Worm (Caenorhabditis elegans) whole organism, L2 larva: ENCODE measurements around the gene scl-9.

Experiments
- C34F6.9 ChIP-seq: fragments of 150-350 bp; optimal IDR thresholded peaks from 2 replicates; lab custom pipeline; 2014; ENCODE audit warnings: missing biosample characterization, missing genetic modification characterization
- F13H6.1 ChIP-seq: sonication (generic microtip); optimal IDR thresholded peaks from 2 replicates; lab custom pipeline; 2016; ENCODE audit warnings: missing genetic modification characterization, missing compliant biosample characterization
- R02D3.7 ChIP-seq: fragments of 150-350 bp; optimal IDR thresholded peaks from 2 replicates; lab custom pipeline; 2014; ENCODE audit warnings: missing biosample characterization, missing genetic modification characterization
- Y55F3AM.14 ChIP-seq: fragments of 200-800 bp; sonication (Bioruptor generic); optimal IDR thresholded peaks from 2 replicates; lab custom pipeline; 2018; ENCODE audit warnings: mild to moderate bottlenecking, missing genetic modification characterization, missing compliant biosample characterization
- alr-1 ChIP-seq: fragments of 150-350 bp; optimal IDR thresholded peaks from 2 replicates; lab custom pipeline; 2014; ENCODE audit warnings: missing biosample characterization, missing genetic modification characterization
- aly-2 ChIP-seq: fragments of 150-350 bp; optimal IDR thresholded peaks from 2 replicates; lab custom pipeline; 2014; ENCODE audit warnings: missing biosample characterization, missing genetic modification characterization
- ama-1 ChIP-seq: fragments of 150-350 bp; optimal IDR thresholded peaks from 2 replicates; lab custom pipeline; 2018; ENCODE audit warnings: inconsistent platforms
- blmp-1 ChIP-seq: sonication (generic microtip); optimal IDR thresholded peaks from 2 replicates; lab custom pipeline; 2017; ENCODE audit warnings: missing genetic modification characterization, mild to moderate bottlenecking, missing compliant biosample characterization, antibody characterized with exemption, moderate library complexity; ENCODE audit not compliant: insufficient read depth
- ceh-16 ChIP-seq: fragments of 150-350 bp; optimal IDR thresholded peaks from 2 replicates; lab custom pipeline; 2014; ENCODE audit warnings: missing biosample characterization, missing genetic modification characterization
- ceh-82 ChIP-seq: fragments of 150-350 bp; optimal IDR thresholded peaks from 2 replicates; lab custom pipeline; 2014; ENCODE audit warnings: missing biosample characterization, missing genetic modification characterization
- crh-2 ChIP-seq: sonication (generic microtip); optimal IDR thresholded peaks from 2 replicates; lab custom pipeline; 2017; ENCODE audit warnings: missing biosample characterization, missing genetic modification characterization
- dmd-4 ChIP-seq: sonication (generic microtip); optimal IDR thresholded peaks from 2 replicates; lab custom pipeline; 2017; ENCODE audit warnings: missing biosample characterization, missing genetic modification characterization
- egl-27 ChIP-seq: sonication (generic microtip); optimal IDR thresholded peaks from 3 replicates; lab custom pipeline; 2017; ENCODE audit warnings: missing biosample characterization, missing genetic modification reagents, missing genetic modification characterization
- fos-1 ChIP-seq: fragments of 150-350 bp; optimal IDR thresholded peaks from 2 replicates; lab custom pipeline; 2014; ENCODE audit warnings: missing biosample characterization, missing genetic modification characterization
- gmeb-1 ChIP-seq: fragments of 150-350 bp; optimal IDR thresholded peaks from 2 replicates; lab custom pipeline; 2014; ENCODE audit warnings: missing biosample characterization, missing genetic modification characterization
- lin-13 ChIP-seq: fragments of 150-350 bp; optimal IDR thresholded peaks from 2 replicates; lab custom pipeline; 2014; ENCODE audit warnings: missing biosample characterization, missing genetic modification reagents, missing genetic modification characterization
- lin-39 ChIP-seq: fragments of 150-350 bp; optimal IDR thresholded peaks from 2 replicates; lab custom pipeline; 2014; ENCODE audit warnings: missing biosample characterization, missing genetic modification reagents, missing genetic modification characterization
- lsy-2 ChIP-seq, 2 experiments: fragments of 150-350 bp in 1 of 2; sonication (generic microtip) in 1 of 2; optimal IDR thresholded peaks; 2 replicates each; lab custom pipeline; 2014 to 2017; ENCODE audit warnings: missing biosample characterization in 2 of 2, missing genetic modification characterization in 2 of 2
- mab-5 ChIP-seq: fragments of 150-350 bp; optimal IDR thresholded peaks from 2 replicates; lab custom pipeline; 2014; ENCODE audit warnings: missing biosample characterization, missing genetic modification characterization
- mbf-1 ChIP-seq: sonication (generic microtip); optimal IDR thresholded peaks from 2 replicates; lab custom pipeline; 2017; ENCODE audit warnings: missing biosample characterization, missing genetic modification characterization
- mdl-1 ChIP-seq, 2 experiments: fragments of 150-350 bp in 1 of 2; sonication (generic microtip) in 1 of 2; optimal IDR thresholded peaks; 2 replicates each; lab custom pipeline; 2017; ENCODE audit warnings: missing biosample characterization in 2 of 2, missing genetic modification characterization in 2 of 2
- nhr-10 ChIP-seq: sonication (generic microtip); optimal IDR thresholded peaks from 2 replicates; lab custom pipeline; 2017; ENCODE audit warnings: missing biosample characterization, missing genetic modification characterization
- nhr-11 ChIP-seq: fragments of 150-350 bp; optimal IDR thresholded peaks from 2 replicates; lab custom pipeline; 2014; ENCODE audit warnings: missing biosample characterization, missing genetic modification characterization
- nhr-12 ChIP-seq: fragments of 150-350 bp; optimal IDR thresholded peaks from 2 replicates; lab custom pipeline; 2014; ENCODE audit warnings: missing biosample characterization, missing genetic modification characterization
- nhr-129 ChIP-seq: fragments of 150-350 bp; optimal IDR thresholded peaks from 2 replicates; lab custom pipeline; 2014; ENCODE audit warnings: missing biosample characterization, missing genetic modification characterization
- nhr-21 ChIP-seq: fragments of 150-350 bp; optimal IDR thresholded peaks from 2 replicates; lab custom pipeline; 2014; ENCODE audit warnings: missing biosample characterization, missing genetic modification characterization
- nhr-23 ChIP-seq: fragments of 150-350 bp; optimal IDR thresholded peaks from 2 replicates; lab custom pipeline; 2014; ENCODE audit warnings: missing biosample characterization, missing genetic modification reagents, missing genetic modification characterization
- nhr-25 ChIP-seq: fragments of 150-350 bp; sonication (generic microtip); optimal IDR thresholded peaks from 3 replicates; lab custom pipeline; 2014; ENCODE audit warnings: missing biosample characterization, missing genetic modification characterization
- nhr-6 ChIP-seq: fragments of 150-350 bp; optimal IDR thresholded peaks from 2 replicates; lab custom pipeline; 2014; ENCODE audit warnings: missing biosample characterization, missing genetic modification characterization
- nhr-77 ChIP-seq: fragments of 150-350 bp; optimal IDR thresholded peaks from 2 replicates; lab custom pipeline; 2014; ENCODE audit warnings: missing biosample characterization, missing genetic modification characterization
- peb-1 ChIP-seq: fragments of 150-350 bp; optimal IDR thresholded peaks from 2 replicates; lab custom pipeline; 2014; ENCODE audit warnings: missing biosample characterization, missing genetic modification characterization
- sem-4 ChIP-seq: fragments of 150-350 bp; optimal IDR thresholded peaks from 2 replicates; lab custom pipeline; 2014; ENCODE audit warnings: missing biosample characterization, missing genetic modification reagents, missing genetic modification characterization
- skn-1 ChIP-seq: sonication (generic microtip); optimal IDR thresholded peaks from 2 replicates; lab custom pipeline; 2017; ENCODE audit warnings: missing biosample characterization, missing genetic modification characterization
- sma-3 ChIP-seq: sonication (generic microtip); optimal IDR thresholded peaks from 2 replicates; lab custom pipeline; 2016; ENCODE audit warnings: missing genetic modification reagents, missing genetic modification characterization, missing compliant biosample characterization
- sma-9 ChIP-seq, 2 experiments: fragments of 150-350 bp in 1 of 2; sonication (generic microtip) in 1 of 2; optimal IDR thresholded peaks; 2 replicates each; lab custom pipeline; 2014 to 2016; ENCODE audit warnings: missing genetic modification characterization in 2 of 2, mild to moderate bottlenecking in 1 of 2, missing biosample characterization in 1 of 2, missing compliant biosample characterization in 1 of 2, missing genetic modification reagents in 1 of 2, moderate library complexity in 1 of 2
- snpc-4 ChIP-seq: fragments of 150-350 bp; optimal IDR thresholded peaks from 2 replicates; lab custom pipeline; 2014; ENCODE audit warnings: missing biosample characterization, missing genetic modification characterization
- unc-39 ChIP-seq: fragments of 150-350 bp; optimal IDR thresholded peaks from 2 replicates; lab custom pipeline; 2014; ENCODE audit warnings: missing biosample characterization, missing genetic modification characterization
- unc-62 ChIP-seq: fragments of 150-350 bp; optimal IDR thresholded peaks from 2 replicates; lab custom pipeline; 2014; ENCODE audit warnings: missing biosample characterization, missing genetic modification reagents, missing genetic modification characterization
- zag-1 ChIP-seq: fragments of 150-350 bp; optimal IDR thresholded peaks from 2 replicates; lab custom pipeline; 2014; ENCODE audit warnings: missing biosample characterization, missing genetic modification characterization
- ztf-1 ChIP-seq: fragments of 200-800 bp; sonication (Bioruptor generic); conservative IDR thresholded peaks from 2 replicates; pipeline ENCODE4 v1.3.6; 2022; ENCODE audit warnings: missing genetic modification characterization, missing compliant biosample characterization
- ztf-11 ChIP-seq: sonication (generic microtip); optimal IDR thresholded peaks from 2 replicates; lab custom pipeline; 2017; ENCODE audit warnings: missing biosample characterization, missing genetic modification characterization
- ztf-4 ChIP-seq: fragments of 150-350 bp; optimal IDR thresholded peaks from 2 replicates; lab custom pipeline; 2014; ENCODE audit warnings: missing biosample characterization, missing genetic modification characterization

scl-9 gene

DNA sequence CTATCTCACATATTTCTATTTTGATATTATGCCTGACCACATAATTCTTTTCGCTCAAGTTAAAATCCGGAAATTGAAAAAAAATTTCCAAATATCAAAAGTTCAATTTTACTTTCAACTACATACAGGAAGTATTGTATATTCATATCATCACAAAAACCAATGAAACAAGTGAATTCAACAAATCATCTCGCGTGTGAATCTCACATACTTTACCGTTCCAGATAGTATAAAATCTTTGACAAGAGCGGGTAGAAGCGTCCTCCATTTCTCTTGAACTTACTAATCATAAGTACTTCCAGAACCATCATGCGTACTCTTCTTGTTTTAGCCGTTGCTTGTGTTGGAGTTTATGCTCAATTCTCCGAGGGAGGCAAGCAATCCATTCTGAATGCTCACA lies 24.5 kb downstream of the scl-9 start, which contains the start of gene scl-8:
Gene scl-8, plus strand, starts transcription at position 301 of the 400 bp plus-strand sequence.
- TF ChIP-seq nhr-129 (tag; lab: Kevin White, UChicago): no peak
- TF ChIP-seq Y55F3AM.14: no peak
- no peak for TF ChIP-seq alr-1 (tag; lab: Kevin White, UChicago)
- no peak for TF ChIP-seq ama-1 (lab: Kevin White, UChicago)
- no peak for TF ChIP-seq nhr-10 (tag; lab: Kevin White, UChicago)
- TF ChIP-seq ceh-16 (tag; lab: Kevin White, UChicago): no peak
- TF ChIP-seq unc-39: no peak
- TF ChIP-seq peb-1 (tag; lab: Kevin White, UChicago): no peak
- no peak for TF ChIP-seq egl-27 (tag; lab: Kevin White, UChicago)
- no peak for TF ChIP-seq aly-2 (tag; lab: Kevin White, UChicago)
- TF ChIP-seq unc-62 (GFP tag; lab: Kevin White, UChicago): no peak
- TF ChIP-seq ceh-82: no peak
- TF ChIP-seq nhr-23 (tag; lab: Kevin White, UChicago): no peak

DNA sequence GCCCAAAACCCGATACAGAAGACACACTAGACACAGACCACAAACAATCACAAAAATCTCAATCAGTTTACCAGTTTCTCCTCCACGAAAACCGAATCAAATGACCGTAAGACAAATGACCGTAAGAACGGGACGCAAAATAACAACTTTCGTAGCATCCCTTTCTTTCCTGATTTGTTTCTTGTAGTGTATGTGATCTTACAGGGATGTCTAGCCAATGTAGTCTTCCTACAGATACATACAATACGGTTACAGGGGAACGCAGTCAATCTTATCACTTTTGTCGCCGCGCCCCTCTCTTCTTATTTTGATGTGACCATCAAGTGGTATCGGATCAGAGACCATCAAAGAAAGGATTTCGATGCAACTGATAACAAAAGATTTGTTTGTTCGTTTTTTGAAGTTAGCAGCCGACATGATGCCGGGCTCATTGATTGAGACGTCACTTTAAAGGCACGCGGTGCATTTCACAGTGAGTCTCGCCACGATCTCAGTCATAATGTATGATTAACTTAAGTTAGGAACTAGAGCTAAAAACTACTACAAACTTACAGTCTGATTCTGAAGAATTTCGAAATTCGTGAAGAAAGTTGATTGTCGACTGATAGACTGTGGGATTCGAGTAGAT lies 28.8 kb downstream of the scl-9 start:
- peak; percentile 26 for TF ChIP-seq nhr-25
- TF ChIP-seq nhr-21 (tag; lab: Kevin White, UChicago): peak; percentile 48
- TF ChIP-seq fos-1: peak; percentile 30
- TF ChIP-seq unc-39: no peak
- peak; percentile 57 for TF ChIP-seq sma-3 (GFP tag; lab: Kevin White, UChicago)
- TF ChIP-seq blmp-1 (tag; lab: Kevin White, UChicago): peak; percentile 33
- no peak for TF ChIP-seq R02D3.7
- no peak for TF ChIP-seq nhr-11 (tag; lab: Kevin White, UChicago)
- no peak for TF ChIP-seq sem-4 (tag; lab: Kevin White, UChicago)
- peak; percentile 80 for TF ChIP-seq nhr-129 (tag; lab: Kevin White, UChicago)
- TF ChIP-seq gmeb-1 (tag; lab: Kevin White, UChicago): peak; percentile 6
- peak; percentile 78 for TF ChIP-seq sma-9 (GFP tag; optimal IDR thresholded peaks at IDR 0.05; lab: Kevin White, UChicago)
- TF ChIP-seq sma-9 (tag; optimal IDR thresholded peaks at IDR 0.05; lab: Kevin White, UChicago): no peak

DNA sequence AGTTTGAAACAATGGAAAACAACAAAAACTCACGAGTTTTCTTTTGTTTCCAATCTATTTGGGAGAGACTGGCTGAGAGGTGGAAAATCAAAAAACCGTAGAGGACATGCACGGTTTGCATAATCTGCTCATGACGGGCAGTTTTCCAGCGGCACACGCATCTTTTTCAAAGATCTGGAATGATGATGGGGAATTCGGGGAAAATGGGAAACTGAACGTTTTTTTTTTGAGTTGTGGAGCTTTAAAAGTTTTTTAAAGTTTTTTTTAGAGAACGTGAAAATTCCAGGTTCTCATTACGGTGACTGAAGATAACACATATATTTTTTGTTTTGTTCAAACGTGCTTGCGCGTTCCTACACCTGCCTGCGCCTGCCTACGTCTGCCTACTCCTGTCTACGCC lies 29.7 kb downstream of the scl-9 start, which contains the start of gene C39E9.7:
Gene C39E9.7, minus strand, starts transcription at position 101 of the 400 bp plus-strand sequence.
- no peak for TF ChIP-seq lsy-2 (tag; optimal IDR thresholded peaks at IDR 0.05; lab: Kevin White, UChicago)
- no peak for TF ChIP-seq nhr-12 (tag; lab: Kevin White, UChicago)
- no peak for TF ChIP-seq mab-5 (tag; lab: Kevin White, UChicago)
- TF ChIP-seq lin-39 (tag; lab: Kevin White, UChicago): no peak
- no peak for TF ChIP-seq nhr-10 (tag; lab: Kevin White, UChicago)
- no peak for TF ChIP-seq dmd-4 (tag; lab: Kevin White, UChicago)
- no peak for TF ChIP-seq unc-62 (GFP tag; lab: Kevin White, UChicago)
- no peak for TF ChIP-seq nhr-6
- TF ChIP-seq unc-39: no peak
- TF ChIP-seq F13H6.1 (tag; lab: Kevin White, UChicago): no peak
- TF ChIP-seq C34F6.9 (tag; lab: Kevin White, UChicago): no peak
- no peak for TF ChIP-seq ama-1 (lab: Kevin White, UChicago)
- no peak for TF ChIP-seq egl-27 (tag; lab: Kevin White, UChicago)
- no peak for TF ChIP-seq ztf-4
- TF ChIP-seq, all 48 proteins: peak for 0

DNA sequence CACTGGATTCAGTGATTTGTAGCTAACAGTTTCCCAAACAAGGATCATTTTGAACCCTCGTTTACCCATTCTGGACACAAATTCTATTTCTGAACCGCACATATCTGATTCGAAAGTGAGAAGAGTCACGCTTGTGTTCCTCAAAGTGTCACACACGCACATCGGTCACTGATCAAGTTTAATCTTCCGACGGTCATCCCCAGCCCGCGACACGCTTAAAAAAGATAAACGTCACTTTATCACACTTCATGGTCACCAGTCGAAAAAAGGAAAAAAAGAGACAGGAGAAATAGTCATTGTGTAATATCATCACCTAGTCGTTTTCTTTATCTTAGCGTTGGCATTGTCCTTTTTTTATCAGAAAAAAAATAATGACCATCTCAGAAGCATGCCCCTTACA lies 30.7 kb downstream of the scl-9 start:
- peak; percentile 87 for TF ChIP-seq sma-9 (GFP tag; optimal IDR thresholded peaks at IDR 0.05; lab: Kevin White, UChicago)
- TF ChIP-seq sma-9 (tag; optimal IDR thresholded peaks at IDR 0.05; lab: Kevin White, UChicago): no peak
- peak; percentile 72 for TF ChIP-seq blmp-1 (tag; lab: Kevin White, UChicago)
- TF ChIP-seq mdl-1 (tag; optimal IDR thresholded peaks at IDR 0.05; lab: Kevin White, UChicago): peak in 1 of 2 experiments; percentile 29
- no peak for TF ChIP-seq peb-1 (tag; lab: Kevin White, UChicago)
- no peak for TF ChIP-seq snpc-4 (tag; lab: Kevin White, UChicago)
- TF ChIP-seq nhr-129 (tag; lab: Kevin White, UChicago): peak; percentile 55
- TF ChIP-seq skn-1 (tag; lab: Kevin White, UChicago): no peak
- TF ChIP-seq fos-1: no peak
- TF ChIP-seq ama-1 (lab: Kevin White, UChicago): no peak
- no peak for TF ChIP-seq alr-1 (tag; lab: Kevin White, UChicago)
- no peak for TF ChIP-seq R02D3.7
- TF ChIP-seq nhr-77 (tag; lab: Kevin White, UChicago): no peak
- no peak for TF ChIP-seq nhr-23 (tag; lab: Kevin White, UChicago)
- no peak for TF ChIP-seq egl-27 (tag; lab: Kevin White, UChicago)
- TF ChIP-seq sem-4 (tag; lab: Kevin White, UChicago): no peak
- TF ChIP-seq ztf-11 (tag; lab: Kevin White, UChicago): no peak
- TF ChIP-seq ztf-1 (GFP tag; lab: Robert Waterston, UW): no peak
- no peak for TF ChIP-seq nhr-11 (tag; lab: Kevin White, UChicago)
- no peak for TF ChIP-seq F13H6.1 (tag; lab: Kevin White, UChicago)
- no peak for TF ChIP-seq lin-13
- TF ChIP-seq mbf-1: no peak
- peak; percentile 76 for TF ChIP-seq nhr-25
- TF ChIP-seq zag-1 (tag; lab: Kevin White, UChicago): no peak
- TF ChIP-seq sma-3 (GFP tag; lab: Kevin White, UChicago): peak; percentile 49
- TF ChIP-seq aly-2 (tag; lab: Kevin White, UChicago): no peak
- TF ChIP-seq nhr-21 (tag; lab: Kevin White, UChicago): peak; percentile 86
- TF ChIP-seq lsy-2 (tag; optimal IDR thresholded peaks at IDR 0.05; lab: Kevin White, UChicago): no peak
- TF ChIP-seq crh-2: no peak
